Fruit fly (Drosophila melanogaster): ENCODE measurements around the gene CG11779.

Gene CG11779

DNA sequence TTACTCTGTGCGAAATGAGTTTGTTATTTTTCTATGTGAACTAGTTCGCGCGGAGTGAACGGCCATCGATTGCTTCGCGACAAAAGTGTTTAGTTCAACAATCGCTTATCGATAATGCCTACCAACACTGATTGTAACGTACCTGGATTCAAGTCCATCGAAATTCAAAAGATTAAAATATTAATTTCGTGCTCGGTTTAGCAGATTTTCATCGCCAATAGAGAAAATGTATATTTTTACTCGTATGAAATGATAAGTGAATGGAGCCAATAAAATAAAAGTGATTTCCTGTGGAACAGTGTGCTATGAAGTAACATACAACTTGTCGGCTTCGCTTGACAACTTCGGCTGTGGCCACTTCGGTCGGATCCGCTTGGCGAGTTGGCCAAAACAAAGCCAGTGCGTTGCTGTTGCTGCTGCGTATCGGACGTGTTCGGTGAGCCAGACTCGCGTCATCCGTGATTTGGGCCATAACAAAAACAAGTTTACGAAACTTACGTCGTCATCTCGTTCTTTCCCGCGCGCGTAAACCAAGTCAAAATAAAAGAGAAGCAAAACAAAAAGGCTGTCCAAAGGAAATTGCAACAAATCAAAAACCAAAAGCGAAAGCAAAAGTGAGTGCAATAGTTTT lies 20.7 kb upstream of the CG11779 start, which contains the start of the genes CG5555 and myd (continued):
- TF ChIP-seq Opbp (GFP tag; IDR thresholded peaks at IDR 0.05; ENCODE audit: partially characterized antibody) (peak; percentile 75), NFAT (GFP tag; IDR thresholded peaks at IDR 0.05) (0 out of 2 replicates have a peak, but pooled peaks have one; percentile 48), ab (GFP tag; optimal IDR thresholded peaks at IDR 0.05) (no peak), CG13775 (GFP tag; optimal IDR thresholded peaks at IDR 0.05) (peak; percentile 24), CG17186 (GFP tag; optimal IDR thresholded peaks at IDR 0.05) (no peak), Lim3 (GFP tag; IDR thresholded peaks at IDR 0.05) (no peak), sima (GFP tag; optimal IDR thresholded peaks at IDR 0.05) (no peak), H2.0 (GFP tag; IDR thresholded peaks at IDR 0.05) (peak; percentile 25; the same call in 1 of the 2 replicates), otp (GFP tag; IDR thresholded peaks at IDR 0.05) (no peak), HLH54F (GFP tag; optimal IDR thresholded peaks at IDR 0.05) (peak; percentile 60), bbx (GFP tag; IDR thresholded peaks at IDR 0.05; ENCODE audit: partially characterized antibody) (peak; percentile 81), CG14710 (tag; optimal IDR thresholded peaks at IDR 0.05) (peak; percentile 26), CG11093 (GFP tag; IDR thresholded peaks at IDR 0.05) (no peak), CG7928 (GFP tag; optimal IDR thresholded peaks at IDR 0.05) (peak; percentile 7), tna (GFP tag; IDR thresholded peaks at IDR 0.05; ENCODE audit: partially characterized antibody) (peak; percentile 85), Usf (GFP tag; optimal IDR thresholded peaks at IDR 0.05) (no peak), vvl (GFP tag; IDR thresholded peaks at IDR 0.05) (peak; percentile 65; the same call in 1 of the 2 replicates), CG10543 (GFP tag; optimal IDR thresholded peaks at IDR 0.05) (peak; percentile 39), D19A (tag; optimal IDR thresholded peaks at IDR 0.05) (no peak), Xbp1 (GFP tag; optimal IDR thresholded peaks at IDR 0.05) (peak; percentile 38), pum (GFP tag; optimal IDR thresholded peaks at IDR 0.05) (peak; percentile 13), en (GFP tag; optimal IDR thresholded peaks at IDR 0.05) (no peak), ham (GFP tag; IDR thresholded peaks at IDR 0.05) (no peak), CG3281 (GFP tag; optimal IDR thresholded peaks at IDR 0.05) (peak; percentile 18), CG11696 (GFP tag; IDR thresholded peaks at IDR 0.05) (0 out of 2 replicates have a peak, but pooled peaks have one; percentile 31), fru (optimal IDR thresholded peaks at IDR 0.05) (no peak), CG4360 (GFP tag; IDR thresholded peaks at IDR 0.05) (no peak), gem (tag; optimal IDR thresholded peaks at IDR 0.05) (peak; percentile 45), CG7556 (GFP tag; optimal IDR thresholded peaks at IDR 0.05) (no peak), wor (GFP tag; IDR thresholded peaks at IDR 0.05) (no peak), CG34376 (GFP tag; optimal IDR thresholded peaks at IDR 0.05) (no peak), NK7.1 (GFP tag; optimal IDR thresholded peaks at IDR 0.05) (peak; percentile 30), CG14860 (GFP tag; IDR thresholded peaks at IDR 0.05; ENCODE audit: partially characterized antibody) (peak; percentile 75), tgo (GFP tag; IDR thresholded peaks at IDR 0.05) (peak; percentile 35; the same call in 2 of the 3 replicates), Mad (GFP tag; optimal IDR thresholded peaks at IDR 0.05) (peak; percentile 18), CG1529 (GFP tag; optimal IDR thresholded peaks at IDR 0.05) (peak; percentile 14), MBD-R2 (GFP tag; IDR thresholded peaks at IDR 0.05) (peak; percentile 52), CG18011 (GFP tag; optimal IDR thresholded peaks at IDR 0.05) (peak; percentile 24), CG11560 (tag; IDR thresholded peaks at IDR 0.05) (no peak), crp (GFP tag; optimal IDR thresholded peaks at IDR 0.05) (peak in 1 of 2 experiments; percentile 4), fu2 (GFP tag; optimal IDR thresholded peaks at IDR 0.05) (peak; percentile 26), caup (GFP tag; optimal IDR thresholded peaks at IDR 0.05; ENCODE audit: severe bottlenecking) (peak; percentile 26), CG31441 (GFP tag; IDR thresholded peaks at IDR 0.05) (peak; percentile 15; the same call in 1 of the 2 replicates), CG6683 (GFP tag; optimal IDR thresholded peaks at IDR 0.05) (no peak), CG12299 (tag; optimal IDR thresholded peaks at IDR 0.05) (no peak), Hr39 (optimal IDR thresholded peaks at IDR 0.05) (no peak), E2f1 (GFP tag; IDR thresholded peaks at IDR 0.05) (0 out of 2 replicates have a peak, but pooled peaks have one; percentile 11), tll (GFP tag; optimal IDR thresholded peaks at IDR 0.05) (no peak), HLH4C (GFP tag; IDR thresholded peaks at IDR 0.05; ENCODE audit: partially characterized antibody) (peak; percentile 91), slp2 (GFP tag; optimal IDR thresholded peaks at IDR 0.05) (peak; percentile 1)

Data from whole organism, embryonic.